Worm (Caenorhabditis elegans) whole organism, late embryonic: ENCODE data around the gene C26D10.6.

Experiments used
- ama-1 ChIP-seq: fragments of 150-350 bp; optimal IDR thresholded peaks from 2 replicates; lab custom pipeline; 2014
- dmd-4 ChIP-seq: sonication (generic microtip); optimal IDR thresholded peaks from 2 replicates; lab custom pipeline; 2016; ENCODE audit warnings: borderline replicate concordance, missing genetic modification characterization, missing compliant biosample characterization
- nhr-232 ChIP-seq: sonication (generic microtip); optimal IDR thresholded peaks from 2 replicates; lab custom pipeline; 2016; ENCODE audit warnings: missing genetic modification characterization, missing compliant biosample characterization
- npax-4 ChIP-seq: sonication (generic microtip); optimal IDR thresholded peaks from 2 replicates; lab custom pipeline; 2016; ENCODE audit warnings: missing genetic modification characterization, missing compliant biosample characterization
- pha-4 ChIP-seq: fragments of 150-350 bp; optimal IDR thresholded peaks from 2 replicates; lab custom pipeline; 2018; ENCODE audit warnings: missing biosample characterization, missing genetic modification reagents, missing genetic modification characterization
- pros-1 ChIP-seq: fragments of 150-350 bp; optimal IDR thresholded peaks from 2 replicates; lab custom pipeline; 2014; ENCODE audit warnings: missing biosample characterization, missing genetic modification reagents, missing genetic modification characterization
- sox-4 ChIP-seq: sonication (generic microtip); optimal IDR thresholded peaks from 2 replicates; lab custom pipeline; 2017; ENCODE audit warnings: mild to moderate bottlenecking, missing genetic modification characterization, inconsistent platforms, missing compliant biosample characterization
- ttx-3 ChIP-seq: sonication (generic microtip); optimal IDR thresholded peaks from 2 replicates; lab custom pipeline; 2016; ENCODE audit warnings: missing genetic modification reagents, missing genetic modification characterization, missing compliant biosample characterization

DNA sequence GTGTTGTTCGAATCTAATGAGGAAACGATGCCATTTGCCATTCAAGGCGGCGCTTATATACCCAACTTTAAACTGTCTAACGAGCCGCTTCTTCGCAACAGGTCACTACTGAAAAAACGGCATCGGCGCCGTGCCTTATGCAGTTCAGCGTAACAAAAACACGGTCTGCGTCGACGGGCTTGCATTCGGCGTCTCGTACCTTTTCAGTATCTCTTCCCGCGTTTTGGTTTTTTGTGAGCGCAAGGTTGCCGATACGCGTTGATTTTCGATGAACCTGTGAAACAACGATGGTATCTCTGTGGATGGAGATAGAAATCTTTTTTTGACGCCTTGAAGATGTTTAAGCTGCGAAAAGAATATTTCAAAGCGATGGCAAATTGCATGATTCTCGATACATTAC lies 4.8 kb upstream of the C26D10.6 start, which contains the start of gene col-77:
- TF ChIP-seq ama-1 (lab: Kevin White, UChicago) (no peak), dmd-4 (no peak), sox-4 (tag; lab: Kevin White, UChicago) (no peak), pha-4 (no peak), nhr-232 (tag; lab: Kevin White, UChicago) (no peak), pros-1 (tag; lab: Kevin White, UChicago) (no peak), ttx-3 (no peak), npax-4 (no peak)
